Worm (Caenorhabditis elegans) whole organism, late embryonic: ENCODE data around the gene K08D9.6.

Source experiments
- ceh-22 ChIP-seq: sonication (generic microtip); optimal IDR thresholded peaks from 2 replicates; lab custom pipeline; 2017; ENCODE audit warnings: missing biosample characterization, missing genetic modification characterization
- ceh-34 ChIP-seq: sonication (generic microtip); optimal IDR thresholded peaks from 2 replicates; lab custom pipeline; 2016; ENCODE audit warnings: mild to moderate bottlenecking, missing genetic modification characterization, missing compliant biosample characterization
- ceh-9 ChIP-seq: sonication (generic microtip); optimal IDR thresholded peaks from 2 replicates; lab custom pipeline; 2016; ENCODE audit warnings: mild to moderate bottlenecking, missing genetic modification characterization, inconsistent platforms, missing compliant biosample characterization
- dve-1 ChIP-seq: sonication (generic microtip); optimal IDR thresholded peaks from 2 replicates; lab custom pipeline; 2017; ENCODE audit warnings: antibody characterized with exemption, mild to moderate bottlenecking, missing genetic modification characterization, missing compliant biosample characterization
- ets-4 ChIP-seq: sonication (generic microtip); optimal IDR thresholded peaks from 2 replicates; lab custom pipeline; 2016; ENCODE audit warnings: missing genetic modification characterization, missing compliant biosample characterization
- fkh-10 ChIP-seq: fragments of 150-350 bp; optimal IDR thresholded peaks from 2 replicates; lab custom pipeline; 2014; ENCODE audit warnings: missing biosample characterization, missing genetic modification reagents, missing genetic modification characterization
- gmeb-2 ChIP-seq: sonication (generic microtip); optimal IDR thresholded peaks from 2 replicates; lab custom pipeline; 2016; ENCODE audit warnings: missing genetic modification characterization, inconsistent platforms, missing compliant biosample characterization
- nhr-11 ChIP-seq: fragments of 150-350 bp; optimal IDR thresholded peaks from 2 replicates; lab custom pipeline; 2014; ENCODE audit warnings: missing biosample characterization, missing genetic modification characterization
- pqm-1 ChIP-seq: sonication (generic microtip); optimal IDR thresholded peaks from 2 replicates; lab custom pipeline; 2016; ENCODE audit warnings: missing genetic modification characterization, missing compliant biosample characterization
- ref-2 ChIP-seq: sonication (generic microtip); optimal IDR thresholded peaks from 2 replicates; lab custom pipeline; 2016; ENCODE audit warnings: missing genetic modification characterization, missing compliant biosample characterization
- sdc-2 ChIP-seq: sonication (generic microtip); optimal IDR thresholded peaks from 2 replicates; lab custom pipeline; 2016; ENCODE audit warnings: missing genotype, missing genetic modification characterization, missing compliant biosample characterization
- tbx-2 ChIP-seq: sonication (generic microtip); optimal IDR thresholded peaks from 2 replicates; lab custom pipeline; 2016; ENCODE audit warnings: missing genetic modification characterization, missing compliant biosample characterization
- unc-42 ChIP-seq: sonication (generic microtip); optimal IDR thresholded peaks from 2 replicates; lab custom pipeline; 2016; ENCODE audit warnings: missing genotype, missing genetic modification characterization, missing compliant biosample characterization
- ztf-16 ChIP-seq: sonication (generic microtip); optimal IDR thresholded peaks from 2 replicates; lab custom pipeline; 2017; ENCODE audit warnings: missing genetic modification characterization, missing compliant biosample characterization

DNA sequence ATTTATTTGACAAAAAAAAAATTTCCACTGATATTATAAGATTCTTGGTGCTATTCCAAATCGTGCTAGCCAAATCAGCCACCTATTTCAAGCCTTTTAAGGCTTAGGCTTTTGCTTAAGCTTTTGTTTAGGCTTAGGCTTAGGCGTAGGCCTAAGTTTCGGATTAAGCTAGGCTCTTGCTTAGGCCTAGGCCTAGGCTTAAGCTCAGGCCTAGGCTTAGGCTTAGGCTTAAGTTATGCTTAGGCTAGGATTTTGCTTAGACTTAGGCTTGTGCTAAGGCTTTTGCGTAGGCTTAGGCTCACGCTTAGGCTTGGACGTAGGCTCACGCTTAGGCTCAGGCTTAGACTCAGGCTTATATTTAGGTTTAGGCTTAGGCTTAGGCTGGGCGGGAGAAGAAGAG is 4.6 kb downstream of the K08D9.6 start:
- TF ChIP-seq ceh-34 (no peak), dve-1 (tag; lab: Kevin White, UChicago) (peak; percentile 61), ztf-16 (tag; lab: Kevin White, UChicago) (no peak), unc-42 (tag; lab: Kevin White, UChicago) (no peak), ets-4 (no peak), ceh-9 (no peak), tbx-2 (no peak), pqm-1 (no peak), ref-2 (tag; lab: Kevin White, UChicago) (no peak), sdc-2 (no peak), ceh-22 (tag; lab: Kevin White, UChicago) (no peak), gmeb-2 (tag; lab: Kevin White, UChicago) (no peak), nhr-11 (no peak), fkh-10 (GFP tag; lab: Kevin White, UChicago) (no peak)
